Fruit fly (Drosophila melanogaster) whole organism, wandering third instar larva: ENCODE data around the gene CG44838.

ENCODE experiments used
- CG9705 ChIP-seq: fragments of 200-800 bp; sonication (Bioruptor generic); optimal IDR thresholded peaks from 2 replicates; lab custom pipeline; 2018; ENCODE audit warnings: missing biosample characterization, mild to moderate bottlenecking, missing genetic modification characterization
- Dfd ChIP-seq: fragments of >200 bp; optimal IDR thresholded peaks from 2 replicates; lab custom pipeline; 2017; ENCODE audit warnings: missing biosample characterization, missing genetic modification characterization
- Dif ChIP-seq: fragments of 200-275, 200-300 bp; sonication (Bioruptor generic); optimal IDR thresholded peaks from 2 replicates; lab custom pipeline; 2018; ENCODE audit warnings: missing biosample characterization, missing genetic modification characterization; ENCODE audit not compliant: partially characterized antibody
- GATAd ChIP-seq: sonication (Bioruptor generic); optimal IDR thresholded peaks from 2 replicates; lab custom pipeline; 2016; ENCODE audit warnings: missing biosample characterization, missing genetic modification characterization
- Mio ChIP-seq: sonication (Bioruptor generic); optimal IDR thresholded peaks from 2 replicates; lab custom pipeline; 2016; ENCODE audit warnings: missing biosample characterization, missing genetic modification characterization
- fru ChIP-seq: fragments of 200-800 bp; sonication (Bioruptor generic); optimal IDR thresholded peaks from 3 replicates; lab custom pipeline; 2016; ENCODE audit warnings: missing biosample characterization, mild to moderate bottlenecking, missing genetic modification characterization
- pan ChIP-seq: fragments of >200 bp; optimal IDR thresholded peaks from 2 replicates; lab custom pipeline; 2017
- psq ChIP-seq: fragments of 200-800 bp; sonication (Bioruptor generic); optimal IDR thresholded peaks from 3 replicates; lab custom pipeline; 2017; ENCODE audit warnings: missing biosample characterization, mild to moderate bottlenecking, missing genetic modification characterization, moderate library complexity
- sage ChIP-seq: fragments of 200-800 bp; sonication (Bioruptor generic); optimal IDR thresholded peaks from 2 replicates; lab custom pipeline; 2016; ENCODE audit warnings: missing biosample characterization, mild to moderate bottlenecking, missing genetic modification characterization
- tai ChIP-seq: sonication (Bioruptor generic); optimal IDR thresholded peaks from 2 replicates; lab custom pipeline; 2016; ENCODE audit warnings: missing biosample characterization, missing genetic modification characterization

DNA sequence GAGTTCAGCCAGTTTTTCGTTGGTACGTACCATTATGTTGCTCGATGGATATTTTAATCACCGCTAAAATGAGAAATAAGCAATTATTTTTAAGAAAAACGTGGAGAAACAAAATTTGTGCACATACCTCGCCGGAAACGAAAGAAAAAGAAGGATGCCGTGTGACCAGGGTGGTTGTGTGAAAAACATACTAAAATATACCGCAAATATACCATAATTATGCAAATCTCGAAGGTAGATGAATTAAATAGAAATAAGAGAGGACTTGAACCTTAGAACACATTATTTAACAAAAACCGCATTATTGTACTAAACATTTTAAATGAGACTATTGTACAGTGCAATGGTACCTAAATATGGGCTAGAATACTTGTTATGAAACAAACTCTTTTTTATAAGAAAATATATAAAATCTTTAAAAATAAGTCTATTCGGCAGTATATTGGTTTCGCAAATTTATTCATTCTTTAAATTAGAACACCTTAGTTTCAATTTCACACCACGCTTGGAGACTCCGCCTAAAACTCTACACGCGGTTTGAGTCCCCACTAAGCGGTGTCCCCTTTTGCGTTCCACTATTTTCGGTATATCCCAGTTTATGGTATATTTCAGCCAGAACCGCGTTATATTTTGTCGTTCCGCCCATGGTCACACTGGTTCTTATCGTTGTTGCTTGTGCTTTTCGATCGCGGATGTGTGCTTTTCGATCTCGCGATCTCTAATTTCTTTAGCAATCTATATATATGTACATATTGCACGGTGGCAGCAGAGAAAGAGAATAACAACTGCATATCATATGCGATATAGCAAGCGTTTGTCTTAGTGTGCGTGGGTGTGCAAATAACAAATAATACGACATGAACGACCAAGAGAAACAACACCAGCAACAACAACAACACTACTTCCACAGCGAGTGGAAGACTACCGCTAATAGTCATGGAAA is 30.9 kb upstream of the CG44838 start, which contains the start of the genes RpS17 and MTF-1:
- TF ChIP-seq fru (GFP tag; lab: Kevin White, UChicago) (peak; percentile 22), Dif (GFP tag; lab: Kevin White, UChicago) (no peak), Mio (GFP tag; lab: Kevin White, UChicago) (peak; percentile 21), sage (GFP tag; lab: Kevin White, UChicago) (peak; percentile 20), CG9705 (GFP tag; lab: Kevin White, UChicago) (peak; percentile 27), pan (lab: Kevin White, UChicago) (no peak), Dfd (GFP tag; lab: Kevin White, UChicago) (no peak), tai (no peak), psq (GFP tag; lab: Kevin White, UChicago) (peak; percentile 9), GATAd (GFP tag; lab: Kevin White, UChicago) (peak; percentile 44)
